Worm (Caenorhabditis elegans) whole organism, L4 larva: ENCODE data around the gene C29F9.5.

Experiments
- D1046.2 ChIP-seq: fragments of 200-800 bp; sonication (Bioruptor generic); IDR thresholded peaks from 2 replicates; pipeline ENCODE4 v1.3.6; 2022; ENCODE audit warnings: missing genetic modification characterization, missing compliant biosample characterization
- F10B5.3 ChIP-seq: sonication (generic microtip); optimal IDR thresholded peaks from 2 replicates; lab custom pipeline; 2016; ENCODE audit warnings: mild to moderate bottlenecking, missing genetic modification characterization, missing compliant biosample characterization
- F49E8.2 ChIP-seq: sonication (generic microtip); optimal IDR thresholded peaks from 2 replicates; lab custom pipeline; 2016; ENCODE audit warnings: missing compliant biosample characterization, mild to moderate bottlenecking, missing genetic modification characterization, borderline replicate concordance
- T20F7.1 ChIP-seq: fragments of 200-800 bp; sonication (Bioruptor generic); optimal IDR thresholded peaks from 2 replicates; lab custom pipeline; 2018; ENCODE audit warnings: mild to moderate bottlenecking, missing genetic modification characterization, missing compliant biosample characterization
- Y105C5A.15 ChIP-seq: fragments of 200-800 bp; sonication (Bioruptor generic); IDR thresholded peaks from 2 replicates; pipeline ENCODE4 v1.3.6; 2022; ENCODE audit warnings: missing genetic modification characterization, missing compliant biosample characterization
- Y48G9A.11 ChIP-seq: fragments of 200-800 bp; sonication (Bioruptor generic); IDR thresholded peaks from 2 replicates; pipeline ENCODE4 v1.3.6; 2022; ENCODE audit warnings: missing genetic modification reagents, missing genetic modification characterization, missing compliant biosample characterization
- Y75B8A.6 ChIP-seq: fragments of 200-800 bp; sonication (Bioruptor generic); IDR thresholded peaks from 2 replicates; pipeline ENCODE4 v1.3.6; 2022; ENCODE audit warnings: missing genetic modification reagents, missing genetic modification characterization, missing compliant biosample characterization
- ZK337.2 ChIP-seq: fragments of 200-800 bp; sonication (Bioruptor generic); IDR thresholded peaks from 2 replicates; pipeline ENCODE4 v1.3.6; 2022; ENCODE audit warnings: missing genetic modification reagents, missing genetic modification characterization, missing compliant biosample characterization
- aly-2 ChIP-seq: sonication (generic microtip); optimal IDR thresholded peaks from 2 replicates; lab custom pipeline; 2018; ENCODE audit warnings: missing biosample characterization, missing genetic modification characterization
- ama-1 ChIP-seq: fragments of 150-350 bp; optimal IDR thresholded peaks from 2 replicates; lab custom pipeline; 2014; ENCODE audit warnings: inconsistent platforms, mixed read lengths
- arid-1 ChIP-seq: fragments of 200-800 bp; sonication (Bioruptor generic); conservative IDR thresholded peaks from 2 replicates; pipeline ENCODE4 v1.3.6; 2022; ENCODE audit warnings: missing genetic modification reagents, missing genetic modification characterization, missing compliant biosample characterization
- attf-4 ChIP-seq: sonication (generic microtip); optimal IDR thresholded peaks from 3 replicates; lab custom pipeline; 2017; ENCODE audit warnings: missing biosample characterization, missing genetic modification characterization
- ceh-44 ChIP-seq: fragments of 200-800 bp; sonication (Bioruptor generic); IDR thresholded peaks from 2 replicates; pipeline ENCODE4 v1.3.6; 2022; ENCODE audit warnings: missing genetic modification reagents, missing genetic modification characterization, missing compliant biosample characterization
- ceh-62 ChIP-seq: sonication (generic microtip); optimal IDR thresholded peaks from 2 replicates; lab custom pipeline; 2017; ENCODE audit warnings: missing biosample characterization, missing genetic modification characterization
- ceh-82 ChIP-seq: sonication (generic microtip); optimal IDR thresholded peaks from 2 replicates; lab custom pipeline; 2017; ENCODE audit warnings: missing biosample characterization, missing genetic modification characterization
- daf-12 ChIP-seq: fragments of 150-350 bp; optimal IDR thresholded peaks from 2 replicates; lab custom pipeline; 2014; ENCODE audit warnings: missing biosample characterization, missing genetic modification reagents, missing genetic modification characterization
- daf-16 ChIP-seq, 3 experiments: sonication (generic microtip); optimal IDR thresholded peaks; 2 replicates each; lab custom pipeline; 2016 to 2017; ENCODE audit warnings: missing genetic modification characterization in 3 of 3, missing genetic modification reagents in 3 of 3, mild to moderate bottlenecking in 2 of 3, missing compliant biosample characterization in 2 of 3, missing biosample characterization in 1 of 3, moderate library complexity in 1 of 3
- daf-19 ChIP-seq: fragments of 200-800 bp; sonication (Bioruptor generic); conservative IDR thresholded peaks from 2 replicates; pipeline ENCODE4 v1.3.6; 2022; ENCODE audit warnings: missing genetic modification characterization, missing compliant biosample characterization
- daf-8 ChIP-seq: fragments of 200-800 bp; sonication (Bioruptor generic); IDR thresholded peaks from 2 replicates; pipeline ENCODE4 v1.3.6; 2022; ENCODE audit warnings: missing genetic modification characterization, missing compliant biosample characterization
- dmd-6 ChIP-seq: fragments of 200-800 bp; sonication (Bioruptor generic); IDR thresholded peaks from 2 replicates; pipeline ENCODE4 v1.3.6; 2022; ENCODE audit warnings: missing genetic modification reagents, missing genetic modification characterization, missing compliant biosample characterization
- dmd-9 ChIP-seq: fragments of 200-800 bp; sonication (Bioruptor generic); IDR thresholded peaks from 2 replicates; pipeline ENCODE4 v1.3.6; 2022; ENCODE audit warnings: missing genetic modification reagents, missing genetic modification characterization, missing compliant biosample characterization
- dve-1 ChIP-seq: sonication (generic microtip); optimal IDR thresholded peaks from 2 replicates; lab custom pipeline; 2017; ENCODE audit warnings: antibody characterized with exemption, mild to moderate bottlenecking, missing genetic modification characterization, missing compliant biosample characterization; ENCODE audit not compliant: insufficient read depth
- egl-27 ChIP-seq: sonication (generic microtip); optimal IDR thresholded peaks from 3 replicates; lab custom pipeline; 2017; ENCODE audit warnings: missing biosample characterization, missing genetic modification reagents, missing genetic modification characterization
- egl-43 ChIP-seq: fragments of 200-800 bp; sonication (Bioruptor generic); IDR thresholded peaks from 2 replicates; pipeline ENCODE4 v1.3.6; 2022; ENCODE audit warnings: missing genetic modification reagents, missing genetic modification characterization, missing compliant biosample characterization
- fkh-10 ChIP-seq: fragments of 150-350 bp; optimal IDR thresholded peaks from 2 replicates; lab custom pipeline; 2014; ENCODE audit warnings: missing biosample characterization, missing genetic modification reagents, missing genetic modification characterization
- gei-8 ChIP-seq: fragments of 200-800 bp; sonication (Bioruptor generic); optimal IDR thresholded peaks from 2 replicates; lab custom pipeline; 2018; ENCODE audit warnings: mild to moderate bottlenecking, missing genetic modification characterization, missing compliant biosample characterization
- hif-1 ChIP-seq, 2 experiments: sonication (generic microtip); optimal IDR thresholded peaks; 2 replicates each; lab custom pipeline; 2016 to 2017; ENCODE audit warnings: missing compliant biosample characterization in 2 of 2, missing genetic modification characterization in 2 of 2, missing genetic modification reagents in 2 of 2, missing genotype in 2 of 2, mild to moderate bottlenecking in 1 of 2
- hlh-30 ChIP-seq: sonication (generic microtip); optimal IDR thresholded peaks from 2 replicates; lab custom pipeline; 2017; ENCODE audit warnings: antibody characterized with exemption, mild to moderate bottlenecking, missing genetic modification characterization, missing compliant biosample characterization; ENCODE audit not compliant: insufficient read depth
- lim-7 ChIP-seq: fragments of 200-800 bp; sonication (Bioruptor generic); IDR thresholded peaks from 2 replicates; pipeline ENCODE4 v1.3.6; 2022; ENCODE audit warnings: missing genetic modification characterization, missing compliant biosample characterization
- lin-1 ChIP-seq: fragments of 200-800 bp; sonication (Bioruptor generic); IDR thresholded peaks from 2 replicates; pipeline ENCODE4 v1.3.6; 2022; ENCODE audit warnings: missing genetic modification reagents, missing genetic modification characterization, missing compliant biosample characterization
- lin-29 ChIP-seq: fragments of 200-800 bp; sonication (Bioruptor generic); IDR thresholded peaks from 2 replicates; pipeline ENCODE4 v1.3.6; 2022; ENCODE audit warnings: missing genetic modification reagents, missing genetic modification characterization, missing compliant biosample characterization
- lsy-2 ChIP-seq, 2 experiments: fragments of 150-350 bp in 1 of 2; sonication (generic microtip) in 1 of 2; optimal IDR thresholded peaks; 2 replicates each; lab custom pipeline; 2014 to 2017; ENCODE audit warnings: missing biosample characterization in 2 of 2, missing genetic modification characterization in 2 of 2
- madf-9 ChIP-seq: fragments of 200-800 bp; sonication (Bioruptor generic); conservative IDR thresholded peaks from 2 replicates; pipeline ENCODE4 v1.3.6; 2022; ENCODE audit warnings: missing genetic modification reagents, missing genetic modification characterization, missing compliant biosample characterization
- mdt-29 ChIP-seq: fragments of 200-800 bp; sonication (Bioruptor generic); IDR thresholded peaks from 2 replicates; pipeline ENCODE4 v1.3.6; 2022; ENCODE audit warnings: missing genetic modification reagents, missing genetic modification characterization, missing compliant biosample characterization
- mes-2 ChIP-seq: sonication (generic microtip); optimal IDR thresholded peaks from 2 replicates; lab custom pipeline; 2016; ENCODE audit warnings: missing genotype, mild to moderate bottlenecking, missing genetic modification characterization, missing compliant biosample characterization; ENCODE audit not compliant: poor library complexity, severe bottlenecking
- nhr-11 ChIP-seq: fragments of 150-350 bp; optimal IDR thresholded peaks from 2 replicates; lab custom pipeline; 2014; ENCODE audit warnings: missing biosample characterization, missing genetic modification characterization
- nhr-111 ChIP-seq: fragments of 200-800 bp; sonication (Bioruptor generic); optimal IDR thresholded peaks from 2 replicates; lab custom pipeline; 2018; ENCODE audit warnings: mild to moderate bottlenecking, missing genetic modification characterization, missing compliant biosample characterization
- nhr-237 ChIP-seq: sonication (generic microtip); optimal IDR thresholded peaks from 2 replicates; lab custom pipeline; 2017; ENCODE audit warnings: missing biosample characterization, missing genetic modification characterization
- nhr-25 ChIP-seq: sonication (generic microtip); optimal IDR thresholded peaks from 2 replicates; lab custom pipeline; 2017; ENCODE audit warnings: missing genetic modification characterization, mild to moderate bottlenecking, missing compliant biosample characterization, antibody characterized with exemption, moderate library complexity, borderline replicate concordance; ENCODE audit not compliant: insufficient read depth
- nhr-42 ChIP-seq: fragments of 200-800 bp; sonication (Bioruptor generic); IDR thresholded peaks from 2 replicates; pipeline ENCODE4 v1.3.6; 2022; ENCODE audit warnings: missing genetic modification characterization, missing compliant biosample characterization
- nhr-77 ChIP-seq: fragments of 150-350 bp; optimal IDR thresholded peaks from 2 replicates; lab custom pipeline; 2014; ENCODE audit warnings: missing biosample characterization, missing genetic modification characterization
- pha-4 ChIP-seq, 2 experiments: fragments of 150-350 bp in 1 of 2; fragments of 200-800 bp in 1 of 2; sonication (Bioruptor generic) in 1 of 2; IDR thresholded peaks in 1 of 2; optimal IDR thresholded peaks in 1 of 2; 2 replicates each; pipeline versions ENCODE4 v1.3.6 to Lab custom; 2014 to 2022; ENCODE audit warnings: missing genetic modification characterization in 2 of 2, missing genetic modification reagents in 2 of 2, missing biosample characterization in 1 of 2, missing compliant biosample characterization in 1 of 2
- rbr-2 ChIP-seq: sonication (generic microtip); optimal IDR thresholded peaks from 2 replicates; lab custom pipeline; 2016; ENCODE audit warnings: missing genotype, missing genetic modification characterization, missing compliant biosample characterization
- saeg-2 ChIP-seq: fragments of 200-800 bp; sonication (Bioruptor generic); IDR thresholded peaks from 2 replicates; pipeline ENCODE4 v1.3.6; 2022; ENCODE audit warnings: missing genetic modification reagents, missing genetic modification characterization, missing compliant biosample characterization
- skn-1 ChIP-seq: fragments of 150-350 bp; optimal IDR thresholded peaks from 2 replicates; lab custom pipeline; 2014; ENCODE audit warnings: missing biosample characterization, missing genetic modification characterization
- snpc-4 ChIP-seq: fragments of 150-350 bp; optimal IDR thresholded peaks from 2 replicates; lab custom pipeline; 2014; ENCODE audit warnings: missing biosample characterization, missing genetic modification characterization
- tag-97 ChIP-seq: fragments of 200-800 bp; sonication (Bioruptor generic); IDR thresholded peaks from 2 replicates; pipeline ENCODE4 v1.3.6; 2022; ENCODE audit warnings: missing genetic modification characterization, missing compliant biosample characterization
- unc-39 ChIP-seq: sonication (generic microtip); optimal IDR thresholded peaks from 2 replicates; lab custom pipeline; 2017; ENCODE audit warnings: missing biosample characterization, missing genetic modification characterization
- zfp-2 ChIP-seq: sonication (generic microtip); optimal IDR thresholded peaks from 2 replicates; lab custom pipeline; 2016; ENCODE audit warnings: mild to moderate bottlenecking, missing genetic modification characterization, missing compliant biosample characterization
- zip-2 ChIP-seq: fragments of 150-350 bp; optimal IDR thresholded peaks from 2 replicates; lab custom pipeline; 2014; ENCODE audit warnings: missing biosample characterization, missing genetic modification characterization
- ztf-11 ChIP-seq: fragments of 150-350 bp; optimal IDR thresholded peaks from 2 replicates; lab custom pipeline; 2014; ENCODE audit warnings: missing biosample characterization, missing genetic modification characterization

C29F9.5 gene

DNA sequence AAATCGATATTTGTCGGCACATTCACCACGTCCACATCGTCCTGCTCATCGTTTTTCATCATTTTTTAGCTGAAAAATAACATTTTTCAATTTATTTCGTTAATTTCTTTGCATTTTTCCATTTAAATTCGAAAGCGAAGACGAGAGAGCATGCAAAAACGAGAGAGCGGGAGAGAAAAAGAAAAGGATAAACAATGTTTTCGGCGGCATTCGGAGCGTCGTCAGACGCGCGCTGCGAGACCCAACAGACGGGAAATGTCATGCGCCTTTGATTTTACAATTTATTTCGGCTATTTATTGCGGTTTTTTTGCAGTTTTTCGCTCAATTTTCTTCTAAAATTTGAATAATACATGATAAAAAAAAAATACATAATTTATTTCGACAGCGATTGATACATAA, 31.0 kb upstream of the C29F9.5 start, which contains the start of gene attf-3 (continued):
- no peak for TF ChIP-seq D1046.2
- no peak for TF ChIP-seq madf-9 (GFP tag; lab: Robert Waterston, UW)
- TF ChIP-seq F49E8.2 (tag; lab: Kevin White, UChicago), result no peak
- no peak for TF ChIP-seq arid-1 (GFP tag; lab: Robert Waterston, UW)
- no peak for TF ChIP-seq skn-1 (tag; lab: Kevin White, UChicago)
- TF ChIP-seq lin-29 (GFP tag; lab: Robert Waterston, UW), result no peak
- peak; percentile 9 for TF ChIP-seq nhr-77
- TF ChIP-seq ceh-44, result no peak
- TF ChIP-seq nhr-42, result no peak
- TF ChIP-seq dve-1, result peak; percentile 63
- TF ChIP-seq ZK337.2 (GFP tag; lab: Robert Waterston, UW), result no peak
- TF ChIP-seq tag-97 (GFP tag; lab: Robert Waterston, UW), result no peak
- no peak for TF ChIP-seq dmd-9
- TF ChIP-seq nhr-25, result no peak
- peak; percentile 39 for TF ChIP-seq rbr-2 (tag; lab: Kevin White, UChicago)
- no peak for TF ChIP-seq egl-27
- TF ChIP-seq ceh-82 (tag; lab: Kevin White, UChicago), result no peak
- no peak for TF ChIP-seq gei-8 (GFP tag; lab: Kevin White, UChicago)
- TF ChIP-seq mes-2 (tag; lab: Kevin White, UChicago), result peak; percentile 74
- TF ChIP-seq attf-4 (tag; lab: Kevin White, UChicago), result no peak
- no peak for TF ChIP-seq daf-8 (GFP tag; lab: Robert Waterston, UW)
- TF ChIP-seq hlh-30 (tag; lab: Kevin White, UChicago), result peak; percentile 63
- TF ChIP-seq lim-7 (GFP tag; lab: Robert Waterston, UW), result no peak
- TF ChIP-seq dmd-6 (GFP tag; lab: Robert Waterston, UW), result no peak
- no peak for TF ChIP-seq daf-19
- no peak for TF ChIP-seq saeg-2 (GFP tag; lab: Robert Waterston, UW)
- no peak for TF ChIP-seq mdt-29
- TF ChIP-seq Y75B8A.6 (GFP tag; lab: Robert Waterston, UW), result no peak
- TF ChIP-seq daf-12 (tag; lab: Kevin White, UChicago), result no peak
- TF ChIP-seq ama-1 (lab: Kevin White, UChicago), result no peak
- no peak for TF ChIP-seq zip-2 (tag; lab: Kevin White, UChicago)
- TF ChIP-seq nhr-237 (tag; lab: Kevin White, UChicago), result no peak
- TF ChIP-seq nhr-11, result no peak
- TF ChIP-seq Y105C5A.15, result no peak
- peak; percentile 96 for TF ChIP-seq Y48G9A.11
- TF ChIP-seq egl-43, result no peak
- no peak for TF ChIP-seq hif-1 (tag; optimal IDR thresholded peaks at IDR 0.05; lab: Kevin White, UChicago)
- no peak for TF ChIP-seq unc-39 (tag; lab: Kevin White, UChicago)
- no peak for TF ChIP-seq T20F7.1 (GFP tag; lab: Kevin White, UChicago)
- no peak for TF ChIP-seq snpc-4
- TF ChIP-seq F10B5.3 (tag; lab: Kevin White, UChicago), result no peak
- no peak for TF ChIP-seq lin-1 (GFP tag; lab: Robert Waterston, UW)
- no peak for TF ChIP-seq nhr-111 (GFP tag; lab: Kevin White, UChicago)
- TF ChIP-seq ztf-11 (tag; lab: Kevin White, UChicago), result no peak
- TF ChIP-seq fkh-10, result peak; percentile 65
- no peak for TF ChIP-seq ceh-62
- peak in 1 of 2 experiments; percentile 11 for TF ChIP-seq daf-16 (GFP tag; optimal IDR thresholded peaks at IDR 0.05; lab: Kevin White, UChicago)
- TF ChIP-seq daf-16 (tag; optimal IDR thresholded peaks at IDR 0.05; lab: Kevin White, UChicago), result peak; percentile 78
- TF ChIP-seq zfp-2 (tag; lab: Kevin White, UChicago), result no peak
- no peak for TF ChIP-seq pha-4 (GFP tag; IDR thresholded peaks at IDR 0.05; lab: Robert Waterston, UW)
- no peak for TF ChIP-seq pha-4 (tag; optimal IDR thresholded peaks at IDR 0.05; lab: Kevin White, UChicago)
- no peak for TF ChIP-seq aly-2
- TF ChIP-seq lsy-2 (tag; optimal IDR thresholded peaks at IDR 0.05; lab: Kevin White, UChicago), result peak in 1 of 2 experiments; percentile 87
